Fruit fly (Drosophila melanogaster): ENCODE results near the gene CG14650.

- TF ChIP-seq CG4496 (GFP tag; IDR thresholded peaks at IDR 0.05) (no peak), rn (GFP tag; IDR thresholded peaks at IDR 0.05) (no peak), CG8301 (tag; optimal IDR thresholded peaks at IDR 0.05) (no peak), CG10348 (GFP tag; IDR thresholded peaks at IDR 0.05) (no peak), Pif1A (GFP tag; optimal IDR thresholded peaks at IDR 0.05) (no peak), Snoo (tag; optimal IDR thresholded peaks at IDR 0.05) (no peak)
Measured at dm6 chr3R:4399810-4400496, 37.2 kb upstream of the CG14650 start.
